Fruit fly (Drosophila melanogaster): ENCODE measurements around the gene Ir8a.

Gene Ir8a

dm6 chrX:9220434-9220833 is 16.0 kb downstream of the Ir8a start (continued):
- TF ChIP-seq ara (GFP tag; IDR thresholded peaks at IDR 0.05) (peak; percentile 55; the same call in 1 of the 2 replicates), ken (GFP tag; IDR thresholded peaks at IDR 0.05) (0 out of 3 replicates have a peak, but pooled peaks have one; percentile 16), Atf6 (GFP tag; IDR thresholded peaks at IDR 0.05) (no peak), CG15601 (tag; optimal IDR thresholded peaks at IDR 0.05) (no peak), CG10147 (GFP tag; optimal IDR thresholded peaks at IDR 0.05) (no peak), oc (tag; optimal IDR thresholded peaks at IDR 0.05) (no peak), peb (GFP tag; IDR thresholded peaks at IDR 0.05) (0 out of 2 replicates have a peak, but pooled peaks have one; percentile 16), GATAe (GFP tag; conservative IDR thresholded peaks at IDR 0.05) (no peak), CG4820 (GFP tag; optimal IDR thresholded peaks at IDR 0.05) (peak; percentile 14), CG12391 (tag; optimal IDR thresholded peaks at IDR 0.05) (peak; percentile 15), Meics (GFP tag; optimal IDR thresholded peaks at IDR 0.05) (no peak), CG7839 (tag; optimal IDR thresholded peaks at IDR 0.05) (peak; percentile 23), knrl (GFP tag; IDR thresholded peaks at IDR 0.05; ENCODE audit: partially characterized antibody) (no peak), Rx (GFP tag; IDR thresholded peaks at IDR 0.05) (peak; percentile 39), sisA (GFP tag; IDR thresholded peaks at IDR 0.05) (0 out of 2 replicates have a peak, but pooled peaks have one; percentile 4), odd (GFP tag; optimal IDR thresholded peaks at IDR 0.05) (no peak), CG13123 (GFP tag; optimal IDR thresholded peaks at IDR 0.05) (no peak), dmrt99B (tag; optimal IDR thresholded peaks at IDR 0.05) (peak; percentile 26), jumu (GFP tag; optimal IDR thresholded peaks at IDR 0.05) (no peak), CG11093 (GFP tag; IDR thresholded peaks at IDR 0.05) (peak; percentile 41; the same call in 1 of the 3 replicates), gem (tag; optimal IDR thresholded peaks at IDR 0.05) (peak; percentile 34), Hr3 (GFP tag; optimal IDR thresholded peaks at IDR 0.05) (no peak), chif (GFP tag; optimal IDR thresholded peaks at IDR 0.05) (peak in 1 of 2 experiments; percentile 17), hkb (optimal IDR thresholded peaks at IDR 0.05) (no peak), hkb (GFP tag; IDR thresholded peaks at IDR 0.05) (0 out of 2 replicates have a peak, but pooled peaks have one; percentile 19), Med (GFP tag) (peak; percentile 81), nmo (GFP tag; optimal IDR thresholded peaks at IDR 0.05) (peak; percentile 20), sna (GFP tag; IDR thresholded peaks at IDR 0.05; ENCODE audit: partially characterized antibody) (no peak), CG8924 (tag; optimal IDR thresholded peaks at IDR 0.05) (no peak), CG10979 (tag; optimal IDR thresholded peaks at IDR 0.05) (peak; percentile 36), aop (GFP tag; IDR thresholded peaks at IDR 0.05) (no peak), Bteb2 (GFP tag; optimal IDR thresholded peaks at IDR 0.05) (no peak), zfh1 (GFP tag; IDR thresholded peaks at IDR 0.05) (peak; percentile 49; the same call in 1 of the 3 replicates), YL-1 (GFP tag; optimal IDR thresholded peaks at IDR 0.05) (no peak), CG31388 (GFP tag; optimal IDR thresholded peaks at IDR 0.05) (no peak), Hr39 (optimal IDR thresholded peaks at IDR 0.05) (no peak), Ptx1 (GFP tag; IDR thresholded peaks at IDR 0.05) (peak; percentile 40; the same call in 1 of the 2 replicates), lmd (GFP tag; IDR thresholded peaks at IDR 0.05) (peak; percentile 55), caup (GFP tag; optimal IDR thresholded peaks at IDR 0.05; ENCODE audit: severe bottlenecking) (no peak)

DNA sequence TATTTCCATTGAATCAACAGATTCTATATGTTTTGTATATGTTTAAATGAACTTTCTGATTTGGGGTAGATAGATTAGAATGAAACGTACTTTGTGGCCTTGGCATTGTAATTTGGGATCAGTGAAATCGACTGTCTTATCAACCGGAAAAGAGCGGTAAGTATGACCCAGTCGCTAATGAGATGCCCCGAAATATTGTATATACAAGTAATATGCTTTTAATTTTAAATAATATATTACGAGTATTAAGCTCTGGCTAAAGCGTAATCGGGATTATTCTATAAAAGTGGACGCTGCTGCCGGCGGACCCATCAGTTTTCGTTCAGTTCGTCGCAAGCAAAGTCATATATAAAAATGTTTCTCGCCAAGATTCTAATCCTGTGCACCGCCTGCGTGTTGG is 19.8 kb downstream of the Ir8a start, which contains the start of gene CG15369:
TSS of gene CG15369 (plus strand) at position 301 of the 400 bp plus-strand sequence.
- TF ChIP-seq eyg (GFP tag; optimal IDR thresholded peaks at IDR 0.05): no peak
- TF ChIP-seq crp (GFP tag; optimal IDR thresholded peaks at IDR 0.05): no peak
- no peak for TF ChIP-seq Dll (GFP tag; IDR thresholded peaks at IDR 0.05; ENCODE audit: partially characterized antibody)
- no peak for TF ChIP-seq CG12104 (GFP tag; optimal IDR thresholded peaks at IDR 0.05)
